Fruit fly (Drosophila melanogaster) whole organism, adult: ENCODE results near the gene CG42366.

Experiments
- CG11617 ChIP-seq: fragments of 200-800 bp; sonication (Bioruptor generic); optimal IDR thresholded peaks from 2 replicates; lab custom pipeline; 2017; ENCODE audit warnings: mild to moderate bottlenecking, missing biosample characterization, missing genetic modification reagents, missing genetic modification characterization
- CG12768 ChIP-seq: fragments of 200-800 bp; sonication (Bioruptor generic); optimal IDR thresholded peaks from 2 replicates; lab custom pipeline; 2017; ENCODE audit warnings: missing biosample characterization, missing genetic modification characterization, mild to moderate bottlenecking, moderate library complexity, missing genetic modification reagents
- CG14711 ChIP-seq: fragments of 200-800 bp; sonication (Bioruptor generic); optimal IDR thresholded peaks from 2 replicates; lab custom pipeline; 2018; ENCODE audit warnings: missing biosample characterization, mild to moderate bottlenecking, missing genetic modification characterization, moderate library complexity
- CG1620 ChIP-seq: fragments of 200-800 bp; sonication (Bioruptor generic); optimal IDR thresholded peaks from 2 replicates; lab custom pipeline; 2016; ENCODE audit warnings: missing biosample characterization, missing genetic modification characterization
- CG33017 ChIP-seq: fragments of 200-800 bp; sonication (Bioruptor generic); optimal IDR thresholded peaks from 2 replicates; lab custom pipeline; 2018; ENCODE audit warnings: missing biosample characterization, mild to moderate bottlenecking, missing genetic modification characterization, moderate library complexity
- CG5204 ChIP-seq: fragments of 200-800 bp; sonication (Bioruptor generic); optimal IDR thresholded peaks from 2 replicates; lab custom pipeline; 2016; ENCODE audit warnings: missing biosample characterization, missing genetic modification characterization
- CG7045 ChIP-seq: fragments of 200-800 bp; sonication (Bioruptor generic); optimal IDR thresholded peaks from 2 replicates; lab custom pipeline; 2017; ENCODE audit warnings: missing biosample characterization, mild to moderate bottlenecking, missing genetic modification characterization
- CG7101 ChIP-seq: fragments of 200-800 bp; sonication (Bioruptor generic); optimal IDR thresholded peaks from 2 replicates; lab custom pipeline; 2018; ENCODE audit warnings: missing biosample characterization, mild to moderate bottlenecking, missing genetic modification characterization, moderate library complexity
- Clk ChIP-seq: fragments of 200-800 bp; sonication (Bioruptor generic); optimal IDR thresholded peaks from 2 replicates; lab custom pipeline; 2017; ENCODE audit warnings: missing biosample characterization, missing genetic modification characterization
- Crg-1 ChIP-seq: fragments of 200-800 bp; sonication (Bioruptor generic); optimal IDR thresholded peaks from 2 replicates; lab custom pipeline; 2016; ENCODE audit warnings: missing biosample characterization, missing genetic modification characterization
- Hr96 ChIP-seq: fragments of 200-800 bp; sonication (Bioruptor generic); optimal IDR thresholded peaks from 2 replicates; lab custom pipeline; 2016; ENCODE audit warnings: missing biosample characterization, missing genetic modification characterization
- Mnt ChIP-seq: fragments of 200-800 bp; sonication (Bioruptor generic); optimal IDR thresholded peaks from 2 replicates; lab custom pipeline; 2016; ENCODE audit warnings: missing biosample characterization, mild to moderate bottlenecking, missing genetic modification characterization
- bab1 ChIP-seq: fragments of 200-800 bp; sonication (Bioruptor generic); optimal IDR thresholded peaks from 3 replicates; lab custom pipeline; 2019; ENCODE audit warnings: missing biosample characterization, mild to moderate bottlenecking, missing genetic modification characterization, moderate library complexity
- cic ChIP-seq: fragments of 200-800 bp; sonication (Bioruptor generic); optimal IDR thresholded peaks from 2 replicates; lab custom pipeline; 2017; ENCODE audit warnings: missing biosample characterization, mild to moderate bottlenecking, missing genetic modification characterization, moderate library complexity
- cnc ChIP-seq, 2 experiments: fragments of >200 bp; optimal IDR thresholded peaks; 2 replicates each; lab custom pipeline; 2017
- kay ChIP-seq: fragments of 200-800 bp; sonication (Bioruptor generic); peaks from one replicate; lab custom pipeline; 2016; ENCODE audit warnings: missing biosample characterization, missing genetic modification characterization, borderline replicate concordance
- ovo ChIP-seq: fragments of 200-800 bp; sonication (Bioruptor generic); optimal IDR thresholded peaks from 2 replicates; lab custom pipeline; 2016; ENCODE audit warnings: missing biosample characterization, missing genetic modification characterization
- pad ChIP-seq: fragments of 200-800 bp; sonication (Bioruptor generic); optimal IDR thresholded peaks from 3 replicates; lab custom pipeline; 2017; ENCODE audit warnings: missing biosample characterization, missing genetic modification characterization, mild to moderate bottlenecking, moderate library complexity, missing genetic modification reagents
- tj ChIP-seq: fragments of 200-800 bp; sonication (Bioruptor generic); optimal IDR thresholded peaks from 3 replicates; lab custom pipeline; 2017; ENCODE audit warnings: missing biosample characterization, mild to moderate bottlenecking, missing genetic modification characterization, moderate library complexity
- toe ChIP-seq: fragments of 200-800 bp; sonication (Bioruptor generic); optimal IDR thresholded peaks from 2 replicates; lab custom pipeline; 2016; ENCODE audit warnings: missing biosample characterization, missing genetic modification characterization

Gene CG42366

dm6 chr2L:9954119-9954518 lies 29.2 kb downstream of the CG42366 start, which contains the start of the genes CG13126 and CG4709:
Gene CG13126, minus strand, starts transcription at chr2L:9954181.
Gene CG4709, plus strand, starts transcription at chr2L:9954325.
- TF ChIP-seq Mnt, result peak; percentile 85
- TF ChIP-seq CG7101 (tag; lab: Kevin White, UChicago), result peak; percentile 94
- TF ChIP-seq CG33017 (tag; lab: Kevin White, UChicago), result peak; percentile 89
- TF ChIP-seq cic, result peak; percentile 50
- TF ChIP-seq Crg-1 (GFP tag; lab: Kevin White, UChicago), result peak; percentile 69
- peak; percentile 38 for TF ChIP-seq ovo
- peak; percentile 17 for TF ChIP-seq Hr96 (GFP tag; lab: Kevin White, UChicago)
- TF ChIP-seq CG14711, result peak; percentile 95
- no peak for TF ChIP-seq kay
- TF ChIP-seq CG7045 (GFP tag; lab: Kevin White, UChicago), result peak; percentile 89
- TF ChIP-seq CG11617 (GFP tag; lab: Kevin White, UChicago), result peak; percentile 89
- no peak for TF ChIP-seq cnc (optimal IDR thresholded peaks at IDR 0.05; lab: Kevin White, UChicago)
- TF ChIP-seq CG12768 (GFP tag; lab: Kevin White, UChicago), result peak; percentile 90
- TF ChIP-seq CG1620 (GFP tag; lab: Kevin White, UChicago), result no peak
- TF ChIP-seq Clk (GFP tag; lab: Kevin White, UChicago), result peak; percentile 61
- peak; percentile 60 for TF ChIP-seq toe
- TF ChIP-seq pad (GFP tag; lab: Kevin White, UChicago), result peak; percentile 79
- peak; percentile 92 for TF ChIP-seq bab1 (GFP tag; lab: Kevin White, UChicago)
- TF ChIP-seq CG5204 (GFP tag; lab: Kevin White, UChicago), result no peak
- TF ChIP-seq tj (GFP tag; lab: Kevin White, UChicago), result peak; percentile 61

- no peak for TF ChIP-seq cic
- TF ChIP-seq CG7045 (GFP tag; lab: Kevin White, UChicago), result no peak
- TF ChIP-seq Clk (GFP tag; lab: Kevin White, UChicago), result no peak
- no peak for TF ChIP-seq cnc (optimal IDR thresholded peaks at IDR 0.05; lab: Kevin White, UChicago)
Measured at dm6 chr2L:9954696-9955095, 29.7 kb downstream of the CG42366 start.

- peak; percentile 73 for TF ChIP-seq Crg-1 (GFP tag; lab: Kevin White, UChicago)
- TF ChIP-seq CG33017 (tag; lab: Kevin White, UChicago), result peak; percentile 93
- TF ChIP-seq Mnt, result peak; percentile 74
- peak; percentile 96 for TF ChIP-seq bab1 (GFP tag; lab: Kevin White, UChicago)
- peak; percentile 65 for TF ChIP-seq ovo
- TF ChIP-seq Hr96 (GFP tag; lab: Kevin White, UChicago), result no peak
- no peak for TF ChIP-seq cnc (optimal IDR thresholded peaks at IDR 0.05; lab: Kevin White, UChicago)
- TF ChIP-seq toe, result no peak
- TF ChIP-seq Clk (GFP tag; lab: Kevin White, UChicago), result peak; percentile 45
- peak; percentile 94 for TF ChIP-seq CG14711
- TF ChIP-seq CG7101 (tag; lab: Kevin White, UChicago), result peak; percentile 95
- TF ChIP-seq CG5204 (GFP tag; lab: Kevin White, UChicago), result no peak
- TF ChIP-seq pad (GFP tag; lab: Kevin White, UChicago), result peak; percentile 64
- peak; percentile 51 for TF ChIP-seq cic
- TF ChIP-seq CG11617 (GFP tag; lab: Kevin White, UChicago), result peak; percentile 92
- no peak for TF ChIP-seq kay
- peak; percentile 85 for TF ChIP-seq CG12768 (GFP tag; lab: Kevin White, UChicago)
- TF ChIP-seq CG1620 (GFP tag; lab: Kevin White, UChicago), result peak; percentile 83
- peak; percentile 68 for TF ChIP-seq tj (GFP tag; lab: Kevin White, UChicago)
- TF ChIP-seq CG7045 (GFP tag; lab: Kevin White, UChicago), result peak; percentile 84
Measured at dm6 chr2L:9956993-9957652, 32.2 kb downstream of the CG42366 start, which contains the start of the genes CG4658 and CG5846. Gene CG4658, plus strand, starts transcription at chr2L:9957132. Gene CG5846, minus strand, starts transcription at chr2L:9957237.

dm6 chr2L:9960758-9961157 lies 35.8 kb downstream of the CG42366 start:
- TF ChIP-seq CG14711, result no peak
- TF ChIP-seq toe, result no peak
- no peak for TF ChIP-seq CG7045 (GFP tag; lab: Kevin White, UChicago)
- TF ChIP-seq CG7101 (tag; lab: Kevin White, UChicago), result no peak
- no peak for TF ChIP-seq CG11617 (GFP tag; lab: Kevin White, UChicago)
- no peak for TF ChIP-seq cic
- no peak for TF ChIP-seq Mnt
- no peak for TF ChIP-seq kay
- TF ChIP-seq Hr96 (GFP tag; lab: Kevin White, UChicago), result no peak
- TF ChIP-seq bab1 (GFP tag; lab: Kevin White, UChicago), result no peak
- TF ChIP-seq pad (GFP tag; lab: Kevin White, UChicago), result no peak
- no peak for TF ChIP-seq CG1620 (GFP tag; lab: Kevin White, UChicago)
- no peak for TF ChIP-seq CG33017 (tag; lab: Kevin White, UChicago)
- no peak for TF ChIP-seq CG12768 (GFP tag; lab: Kevin White, UChicago)
- no peak for TF ChIP-seq Clk (GFP tag; lab: Kevin White, UChicago)
- no peak for TF ChIP-seq cnc (optimal IDR thresholded peaks at IDR 0.05; lab: Kevin White, UChicago)
- no peak for TF ChIP-seq ovo

dm6 chr2L:9963603-9964042 lies 38.7 kb downstream of the CG42366 start, which contains the start of gene CG5850:
Gene CG5850, minus strand, starts transcription at chr2L:9963949.
- TF ChIP-seq CG12768 (GFP tag; lab: Kevin White, UChicago) (no peak), toe (no peak), CG11617 (GFP tag; lab: Kevin White, UChicago) (peak; percentile 22), ovo (no peak), Crg-1 (GFP tag; lab: Kevin White, UChicago) (no peak), CG5204 (GFP tag; lab: Kevin White, UChicago) (no peak), CG7101 (tag; lab: Kevin White, UChicago) (peak; percentile 47), CG1620 (GFP tag; lab: Kevin White, UChicago) (no peak), Clk (GFP tag; lab: Kevin White, UChicago) (no peak), bab1 (GFP tag; lab: Kevin White, UChicago) (peak; percentile 71), CG14711 (peak; percentile 16), pad (GFP tag; lab: Kevin White, UChicago) (no peak), Hr96 (GFP tag; lab: Kevin White, UChicago) (no peak), kay (no peak), cnc (optimal IDR thresholded peaks at IDR 0.05; lab: Kevin White, UChicago) (no peak), Mnt (peak; percentile 15)
